Fruit fly (Drosophila melanogaster) whole organism, prepupa: Measurements from ENCODE around the gene CG31875.

Experiments
- Blimp-1 ChIP-seq: fragments of 200-800 bp; sonication (Bioruptor generic); optimal IDR thresholded peaks from 3 replicates; lab custom pipeline; 2017; ENCODE audit warnings: missing biosample characterization, missing genetic modification characterization, mild to moderate bottlenecking, moderate library complexity, missing genetic modification reagents
- CG10631 ChIP-seq: fragments of 200-800 bp; sonication (Bioruptor generic); optimal IDR thresholded peaks from 2 replicates; lab custom pipeline; 2016; ENCODE audit warnings: missing biosample characterization, missing genetic modification characterization
- CG11294 ChIP-seq: fragments of 200-800 bp; sonication (Bioruptor generic); IDR thresholded peaks from 2 replicates; pipeline ENCODE4 v1.3.6; 2022; ENCODE audit warnings: missing biosample characterization, missing genetic modification characterization
- CG11902 ChIP-seq: fragments of 200-800 bp; sonication (Bioruptor generic); optimal IDR thresholded peaks from 3 replicates; lab custom pipeline; 2016; ENCODE audit warnings: missing biosample characterization, missing genetic modification characterization
- CG15336 ChIP-seq: fragments of 200-800 bp; sonication (Bioruptor generic); IDR thresholded peaks from 2 replicates; pipeline ENCODE4 v1.3.6; 2022; ENCODE audit warnings: missing biosample characterization, missing genetic modification characterization
- CG1621 ChIP-seq: fragments of 200-800 bp; sonication (Bioruptor generic); optimal IDR thresholded peaks from 3 replicates; lab custom pipeline; 2018; ENCODE audit warnings: missing biosample characterization, mild to moderate bottlenecking, missing genetic modification characterization
- CG16779 ChIP-seq: fragments of 200-800 bp; sonication (Bioruptor generic); optimal IDR thresholded peaks from 3 replicates; lab custom pipeline; 2017; ENCODE audit warnings: missing biosample characterization, mild to moderate bottlenecking, missing genetic modification characterization
- CG3032 ChIP-seq: fragments of 200-800 bp; optimal IDR thresholded peaks from 2 replicates; lab custom pipeline; 2019; ENCODE audit warnings: missing biosample characterization, mild to moderate bottlenecking, missing genetic modification characterization, moderate library complexity
- CG34406 ChIP-seq: fragments of 200-800 bp; sonication (Bioruptor generic); optimal IDR thresholded peaks from 3 replicates; lab custom pipeline; 2016; ENCODE audit warnings: missing biosample characterization, missing genetic modification characterization
- CG3919 ChIP-seq: fragments of 200-800 bp; sonication (Bioruptor generic); optimal IDR thresholded peaks from 3 replicates; lab custom pipeline; 2016; ENCODE audit warnings: missing biosample characterization, missing genetic modification characterization
- CG6163 ChIP-seq: fragments of 200-800 bp; sonication (Bioruptor generic); IDR thresholded peaks from 3 replicates; pipeline ENCODE4 v1.3.6; 2022; ENCODE audit warnings: missing biosample characterization, missing genetic modification characterization
- CG6276 ChIP-seq: fragments of 200-800 bp; sonication (Bioruptor generic); optimal IDR thresholded peaks from 2 replicates; lab custom pipeline; 2017; ENCODE audit warnings: missing biosample characterization, mild to moderate bottlenecking, missing genetic modification characterization
- CG6792 ChIP-seq: fragments of 200-800 bp; sonication (Bioruptor generic); optimal IDR thresholded peaks from 3 replicates; lab custom pipeline; 2016; ENCODE audit warnings: missing biosample characterization, missing genetic modification characterization
- CG6808 ChIP-seq: fragments of 200-800 bp; sonication (Bioruptor generic); optimal IDR thresholded peaks from 3 replicates; lab custom pipeline; 2017; ENCODE audit warnings: missing biosample characterization, missing genetic modification characterization, mild to moderate bottlenecking, moderate library complexity, missing genetic modification reagents
- CG7368 ChIP-seq: fragments of 200-800 bp; sonication (Bioruptor generic); optimal IDR thresholded peaks from 3 replicates; lab custom pipeline; 2016; ENCODE audit warnings: missing biosample characterization, missing genetic modification characterization
- CG8119 ChIP-seq: fragments of 200-800 bp; sonication (Bioruptor generic); IDR thresholded peaks from 3 replicates; pipeline ENCODE4 v1.3.6; 2022; ENCODE audit warnings: missing biosample characterization, missing genetic modification characterization
- CG8632 ChIP-seq: fragments of 200-800 bp; sonication (Bioruptor generic); optimal IDR thresholded peaks from 3 replicates; lab custom pipeline; 2016; ENCODE audit warnings: missing biosample characterization, missing genetic modification characterization
- CG9139 ChIP-seq: fragments of 200-800 bp; sonication (Bioruptor generic); optimal IDR thresholded peaks from 3 replicates; lab custom pipeline; 2017; ENCODE audit warnings: missing biosample characterization, mild to moderate bottlenecking, missing genetic modification characterization
- Eip78C ChIP-seq: fragments of 200-800 bp; sonication (Bioruptor generic); peaks from one replicate; lab custom pipeline; 2016; ENCODE audit warnings: missing biosample characterization, missing genetic modification characterization
- Ets21C ChIP-seq: fragments of 200-800 bp; sonication (Bioruptor generic); optimal IDR thresholded peaks from 3 replicates; lab custom pipeline; 2016; ENCODE audit warnings: missing biosample characterization, missing genetic modification characterization
- Ets96B ChIP-seq: fragments of 200-800 bp; optimal IDR thresholded peaks from 2 replicates; lab custom pipeline; 2019; ENCODE audit warnings: missing biosample characterization, mild to moderate bottlenecking, missing genetic modification characterization, moderate library complexity
- Gug ChIP-seq: fragments of 200-800 bp; sonication (Bioruptor generic); IDR thresholded peaks from 2 replicates; pipeline ENCODE4 v1.3.6; 2022; ENCODE audit warnings: missing biosample characterization, missing genetic modification characterization
- Hr38 ChIP-seq: sonication (Bioruptor generic); optimal IDR thresholded peaks from 2 replicates; lab custom pipeline; 2016; ENCODE audit warnings: missing biosample characterization, missing genetic modification characterization
- Hr39 ChIP-seq: fragments of 200-800 bp; sonication (Bioruptor generic); optimal IDR thresholded peaks from 2 replicates; lab custom pipeline; 2016; ENCODE audit warnings: missing biosample characterization, missing genetic modification characterization
- Lpt ChIP-seq: fragments of 200-800 bp; sonication (Bioruptor generic); optimal IDR thresholded peaks from 3 replicates; lab custom pipeline; 2016; ENCODE audit warnings: missing biosample characterization, missing genetic modification characterization
- Met ChIP-seq: fragments of 200-800 bp; sonication (Bioruptor generic); optimal IDR thresholded peaks from 3 replicates; lab custom pipeline; 2016; ENCODE audit warnings: missing biosample characterization, missing genetic modification characterization
- OdsH ChIP-seq: fragments of 200-800 bp; sonication (Bioruptor generic); optimal IDR thresholded peaks from 3 replicates; lab custom pipeline; 2016; ENCODE audit warnings: missing biosample characterization, missing genetic modification characterization
- Smox ChIP-seq: fragments of 200-800 bp; sonication (Bioruptor generic); optimal IDR thresholded peaks from 3 replicates; lab custom pipeline; 2016; ENCODE audit warnings: missing biosample characterization, missing genetic modification characterization
- Sox14 ChIP-seq: fragments of 200-800 bp; sonication (Bioruptor generic); optimal IDR thresholded peaks from 3 replicates; lab custom pipeline; 2016; ENCODE audit warnings: missing biosample characterization, missing genetic modification characterization
- Sox15 ChIP-seq: fragments of 200-800 bp; sonication (Bioruptor generic); optimal IDR thresholded peaks from 3 replicates; lab custom pipeline; 2016; ENCODE audit warnings: missing biosample characterization, missing genetic modification characterization
- achi ChIP-seq: fragments of 200-800 bp; sonication (Bioruptor generic); optimal IDR thresholded peaks from 3 replicates; lab custom pipeline; 2016; ENCODE audit warnings: missing biosample characterization, missing genetic modification characterization
- cyc ChIP-seq: fragments of 200-800 bp; sonication (Bioruptor generic); optimal IDR thresholded peaks from 3 replicates; lab custom pipeline; 2016; ENCODE audit warnings: missing biosample characterization, missing genetic modification characterization
- dac ChIP-seq: fragments of 200-800 bp; sonication (Bioruptor generic); optimal IDR thresholded peaks from 2 replicates; lab custom pipeline; 2017; ENCODE audit warnings: missing biosample characterization, mild to moderate bottlenecking, missing genetic modification characterization
- dsx ChIP-seq: fragments of 200-800 bp; optimal IDR thresholded peaks from 3 replicates; lab custom pipeline; 2019; ENCODE audit warnings: missing biosample characterization, mild to moderate bottlenecking, missing genetic modification characterization, moderate library complexity; ENCODE audit not compliant: poor library complexity, severe bottlenecking
- eg ChIP-seq: fragments of 200-800 bp; sonication (Bioruptor generic); IDR thresholded peaks from 3 replicates; pipeline ENCODE4 v1.3.6; 2022; ENCODE audit warnings: missing biosample characterization, missing genetic modification characterization
- esn ChIP-seq: fragments of 200-800 bp; sonication (Bioruptor generic); optimal IDR thresholded peaks from 2 replicates; lab custom pipeline; 2016; ENCODE audit warnings: missing biosample characterization, mild to moderate bottlenecking, missing genetic modification characterization, moderate library complexity
- fd59A ChIP-seq: fragments of 200-800 bp; sonication (Bioruptor generic); optimal IDR thresholded peaks from 2 replicates; lab custom pipeline; 2017; ENCODE audit warnings: missing biosample characterization, mild to moderate bottlenecking, missing genetic modification characterization, missing genetic modification reagents
- fd85E ChIP-seq: fragments of 200-800 bp; sonication (Bioruptor generic); optimal IDR thresholded peaks from 3 replicates; lab custom pipeline; 2016; ENCODE audit warnings: missing biosample characterization, missing genetic modification characterization
- fkh ChIP-seq: fragments of 200-800 bp; sonication (Bioruptor generic); optimal IDR thresholded peaks from 3 replicates; lab custom pipeline; 2017; ENCODE audit warnings: missing biosample characterization, mild to moderate bottlenecking, missing genetic modification characterization, moderate library complexity
- lz ChIP-seq: fragments of 200-800 bp; sonication (Bioruptor generic); optimal IDR thresholded peaks from 3 replicates; lab custom pipeline; 2016; ENCODE audit warnings: missing biosample characterization, missing genetic modification characterization
- pdm3 ChIP-seq: fragments of 200-800 bp; sonication (Bioruptor generic); optimal IDR thresholded peaks from 3 replicates; lab custom pipeline; 2016; ENCODE audit warnings: missing biosample characterization, missing genetic modification characterization
- salr ChIP-seq, 2 experiments: fragments of 200-800 bp; sonication (Bioruptor generic); optimal IDR thresholded peaks; 3 replicates each; lab custom pipeline; 2016 to 2018; ENCODE audit warnings: missing biosample characterization in 2 of 2, missing genetic modification characterization in 2 of 2, mild to moderate bottlenecking in 1 of 2
- spab ChIP-seq: fragments of 200-800 bp; sonication (Bioruptor generic); optimal IDR thresholded peaks from 2 replicates; lab custom pipeline; 2017; ENCODE audit warnings: missing biosample characterization, mild to moderate bottlenecking, missing genetic modification characterization, missing genetic modification reagents
- ss ChIP-seq, 2 experiments: fragments of 200-800 bp; sonication (Bioruptor generic); optimal IDR thresholded peaks; 2 replicates in 1 of 2; 3 replicates in 1 of 2; lab custom pipeline; 2017 to 2018; ENCODE audit warnings: mild to moderate bottlenecking in 2 of 2, missing biosample characterization in 2 of 2, missing genetic modification characterization in 2 of 2, moderate library complexity in 1 of 2
- svp ChIP-seq: fragments of 200-800 bp; sonication (Bioruptor generic); peaks from one replicate; lab custom pipeline; 2016; ENCODE audit warnings: missing biosample characterization, missing genetic modification characterization
- vri ChIP-seq: fragments of 200-800 bp; sonication (Bioruptor generic); optimal IDR thresholded peaks from 3 replicates; lab custom pipeline; 2016; ENCODE audit warnings: missing biosample characterization, mild to moderate bottlenecking, missing genetic modification characterization

CG31875 gene

DNA sequence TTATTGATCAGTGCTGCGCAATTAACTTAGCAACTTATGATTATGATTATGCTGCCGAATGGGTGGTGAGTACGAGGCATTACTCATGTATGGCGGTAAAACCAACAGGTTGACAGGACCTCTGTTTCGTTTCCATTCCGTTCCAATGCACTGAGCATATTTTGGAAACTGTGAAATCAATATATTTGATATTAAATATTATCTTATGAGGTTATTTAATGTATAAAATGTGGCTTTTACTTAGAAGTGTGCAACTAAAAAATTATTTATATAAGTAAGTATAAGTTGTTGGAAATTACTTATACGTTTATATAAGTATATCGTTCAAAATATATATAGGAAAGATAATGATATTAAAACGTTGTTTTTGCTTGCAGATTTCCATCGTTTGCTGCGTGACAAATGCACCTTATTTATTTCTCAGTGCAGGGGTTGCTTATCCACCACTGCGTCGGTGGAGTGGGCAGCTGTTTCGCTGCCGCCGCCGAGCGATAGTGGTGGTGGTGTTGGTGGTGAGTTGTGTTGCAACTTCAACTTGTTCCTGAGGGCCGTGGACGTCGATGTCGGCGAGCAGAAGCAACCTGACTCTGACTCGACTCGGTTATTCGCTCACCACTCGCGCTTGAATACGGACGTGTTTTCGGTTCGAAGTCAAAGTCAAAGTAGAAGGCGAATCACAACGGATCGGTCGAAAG is 18.3 kb downstream of the CG31875 start, which contains the start of gene bib (continued):
- TF ChIP-seq spab (GFP tag; lab: Kevin White, UChicago) = peak; percentile 89
- peak; percentile 90 for TF ChIP-seq esn
- TF ChIP-seq Smox (GFP tag; lab: Kevin White, UChicago) = peak; percentile 80
- peak; percentile 75; the same call in 2 of the 3 replicates for TF ChIP-seq CG6163 (GFP tag; lab: Robert Waterston, UW)
- TF ChIP-seq CG1621 (tag; lab: Kevin White, UChicago) = peak; percentile 76
- TF ChIP-seq CG8119 (GFP tag; lab: Robert Waterston, UW) = peak; percentile 89
- peak; percentile 88 to 91 for TF ChIP-seq ss (GFP tag; optimal IDR thresholded peaks at IDR 0.05; lab: Kevin White, UChicago)
- peak; percentile 54 for TF ChIP-seq Hr39 (GFP tag; lab: Kevin White, UChicago)
- peak; percentile 91 for TF ChIP-seq achi
- TF ChIP-seq lz (GFP tag; lab: Kevin White, UChicago) = peak; percentile 62
- TF ChIP-seq CG7368 (GFP tag; lab: Kevin White, UChicago) = peak; percentile 73
- TF ChIP-seq fkh (GFP tag; lab: Kevin White, UChicago) = peak; percentile 25
- peak; percentile 93 for TF ChIP-seq CG3032 (tag; lab: Kevin White, UChicago)
- peak; percentile 93 for TF ChIP-seq CG10631 (GFP tag; lab: Kevin White, UChicago)
- peak; percentile 50 for TF ChIP-seq Ets21C
- peak; percentile 64 for TF ChIP-seq CG11902 (GFP tag; lab: Kevin White, UChicago)
- peak; percentile 87 for TF ChIP-seq fd59A (GFP tag; lab: Kevin White, UChicago)
- TF ChIP-seq CG15336 (GFP tag; lab: Robert Waterston, UW) = peak; percentile 80
- TF ChIP-seq CG16779 = peak; percentile 82
- peak; percentile 63 for TF ChIP-seq eg (GFP tag; lab: Robert Waterston, UW)

DNA sequence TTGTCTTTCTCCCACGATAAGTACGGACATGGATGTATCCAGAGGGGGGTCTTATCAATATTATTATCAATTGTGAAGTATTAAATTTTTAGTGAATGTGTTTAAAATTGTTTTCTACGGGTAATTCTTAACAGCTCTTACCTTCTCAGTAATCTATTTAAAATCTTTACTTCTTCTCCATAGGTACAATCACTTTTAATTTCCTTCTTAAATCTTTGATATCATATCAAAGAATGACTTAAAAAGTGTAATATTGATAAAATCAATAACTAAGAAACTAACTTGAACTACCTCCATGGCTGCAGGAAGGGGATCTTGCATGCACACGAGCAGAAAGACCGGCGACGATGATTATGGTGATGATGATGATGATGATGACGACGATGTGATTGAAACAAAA is 20.0 kb downstream of the CG31875 start:
- TF ChIP-seq Smox (GFP tag; lab: Kevin White, UChicago) = peak; percentile 83
- no peak for TF ChIP-seq eg (GFP tag; lab: Robert Waterston, UW)
- TF ChIP-seq salr (GFP tag; optimal IDR thresholded peaks at IDR 0.05; lab: Kevin White, UChicago) = no peak
- TF ChIP-seq CG11294 (GFP tag; lab: Robert Waterston, UW) = no peak
- no peak for TF ChIP-seq dac (GFP tag; lab: Kevin White, UChicago)
- peak; percentile 59 for TF ChIP-seq Sox15 (GFP tag; lab: Kevin White, UChicago)
- peak; percentile 80 for TF ChIP-seq cyc (GFP tag; lab: Kevin White, UChicago)
- peak; percentile 68 for TF ChIP-seq CG8632
- no peak; the same call in 2 of the 3 replicates for TF ChIP-seq CG6163 (GFP tag; lab: Robert Waterston, UW)
- TF ChIP-seq vri (GFP tag; lab: Kevin White, UChicago) = peak; percentile 39
- TF ChIP-seq Lpt (GFP tag; lab: Kevin White, UChicago) = no peak
- TF ChIP-seq CG15336 (GFP tag; lab: Robert Waterston, UW) = no peak
- TF ChIP-seq CG34406 (GFP tag; lab: Kevin White, UChicago) = peak; percentile 75
- no peak for TF ChIP-seq CG8119 (GFP tag; lab: Robert Waterston, UW)
- TF ChIP-seq ss (GFP tag; optimal IDR thresholded peaks at IDR 0.05; lab: Kevin White, UChicago) = peak; percentile 52 to 81
- peak; percentile 63 for TF ChIP-seq CG16779
- peak; percentile 56 for TF ChIP-seq OdsH (GFP tag; lab: Kevin White, UChicago)
- TF ChIP-seq dsx (GFP tag; lab: Kevin White, UChicago) = peak; percentile 69
- peak; percentile 72 for TF ChIP-seq CG3032 (tag; lab: Kevin White, UChicago)
- peak; percentile 73 for TF ChIP-seq Ets96B (tag; lab: Kevin White, UChicago)
- peak; percentile 53 for TF ChIP-seq Hr39 (GFP tag; lab: Kevin White, UChicago)
- TF ChIP-seq CG9139 (GFP tag; lab: Kevin White, UChicago) = peak; percentile 40
- peak; percentile 77 for TF ChIP-seq CG3919 (GFP tag; lab: Kevin White, UChicago)
- peak; percentile 94 for TF ChIP-seq Eip78C (GFP tag; lab: Kevin White, UChicago)
- peak; percentile 59 for TF ChIP-seq CG6792 (GFP tag; lab: Kevin White, UChicago)
- TF ChIP-seq Gug (GFP tag; lab: Robert Waterston, UW) = no peak
- TF ChIP-seq Met (GFP tag; lab: Kevin White, UChicago) = peak; percentile 92
- TF ChIP-seq fd85E (GFP tag; lab: Kevin White, UChicago) = peak; percentile 37
- peak; percentile 69 for TF ChIP-seq CG6808 (GFP tag; lab: Kevin White, UChicago)
- no peak for TF ChIP-seq CG1621 (tag; lab: Kevin White, UChicago)
- TF ChIP-seq fd59A (GFP tag; lab: Kevin White, UChicago) = peak; percentile 16
- TF ChIP-seq pdm3 = peak; percentile 64
- TF ChIP-seq spab (GFP tag; lab: Kevin White, UChicago) = peak; percentile 59
- peak; percentile 92 for TF ChIP-seq svp (GFP tag; lab: Kevin White, UChicago)
- peak; percentile 9 for TF ChIP-seq Sox14 (GFP tag; lab: Kevin White, UChicago)
- peak; percentile 55 for TF ChIP-seq Blimp-1 (GFP tag; lab: Kevin White, UChicago)
- no peak for TF ChIP-seq CG6276
- TF ChIP-seq Hr38 = no peak
- TF ChIP-seq esn = peak; percentile 81
